Fruit fly (Drosophila melanogaster): Measurements from ENCODE around the gene up.

DNA sequence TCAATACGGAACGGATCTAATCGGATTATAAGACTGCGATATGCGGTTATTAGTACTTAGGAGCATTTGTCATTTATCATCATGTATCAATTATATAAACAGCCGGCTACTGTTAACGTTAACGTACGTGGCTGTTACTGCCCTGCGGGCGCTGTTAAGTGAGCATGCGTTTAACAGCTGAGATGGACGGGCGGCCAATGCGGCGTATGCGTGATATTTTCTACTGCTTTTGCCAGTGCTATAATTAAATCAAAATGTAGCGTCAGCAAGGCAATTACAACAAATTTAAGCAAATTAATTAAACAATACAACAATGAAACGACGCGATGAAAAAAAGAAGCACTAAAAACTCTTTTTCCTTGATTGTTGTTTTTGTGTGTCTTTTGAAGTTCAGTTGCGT lies 35.2 kb upstream of the up start:
- TF ChIP-seq Hnf4 (GFP tag; optimal IDR thresholded peaks at IDR 0.05) (no peak), woc (GFP tag; optimal IDR thresholded peaks at IDR 0.05) (no peak), psq (GFP tag; optimal IDR thresholded peaks at IDR 0.05) (no peak), dmrt93B (GFP tag; optimal IDR thresholded peaks at IDR 0.05) (no peak), Myc (optimal IDR thresholded peaks at IDR 0.05) (no peak), dl (GFP tag; optimal IDR thresholded peaks at IDR 0.05; ENCODE audit: insufficient read depth in 1 of 2, partially characterized antibody in 2 of 2) (no peak), CG9705 (GFP tag; optimal IDR thresholded peaks at IDR 0.05) (no peak), GATAd (GFP tag; optimal IDR thresholded peaks at IDR 0.05) (no peak), brk (GFP tag; optimal IDR thresholded peaks at IDR 0.05) (no peak)

Data from whole organism, wandering third instar larva.